Fruit fly (Drosophila melanogaster): ENCODE data around the gene SH3PX1.

Gene SH3PX1

dm6 chr3L:9716595-9716994 lies 3.0 kb upstream of the SH3PX1 start:
- TF ChIP-seq Gug (GFP tag; IDR thresholded peaks at IDR 0.05), result no peak
- peak; percentile 22 for TF ChIP-seq dsx (GFP tag; optimal IDR thresholded peaks at IDR 0.05; ENCODE audit: poor library complexity, severe bottlenecking)
- TF ChIP-seq svp (GFP tag), result peak; percentile 98
- no peak for TF ChIP-seq CG3919 (GFP tag; optimal IDR thresholded peaks at IDR 0.05)
- no peak for TF ChIP-seq lz (GFP tag; optimal IDR thresholded peaks at IDR 0.05)
- no peak for TF ChIP-seq Ets21C (GFP tag; optimal IDR thresholded peaks at IDR 0.05)
- TF ChIP-seq Lpt (GFP tag; optimal IDR thresholded peaks at IDR 0.05), result no peak
- TF ChIP-seq Smox (GFP tag; optimal IDR thresholded peaks at IDR 0.05), result no peak
- TF ChIP-seq CG4318 (GFP tag; optimal IDR thresholded peaks at IDR 0.05), result no peak
- TF ChIP-seq CG3032 (tag; optimal IDR thresholded peaks at IDR 0.05), result no peak
- TF ChIP-seq CG16779 (tag; optimal IDR thresholded peaks at IDR 0.05), result no peak
- TF ChIP-seq CG8319 (GFP tag; optimal IDR thresholded peaks at IDR 0.05), result no peak
- peak in 1 of 2 experiments; percentile 29 for TF ChIP-seq ss (GFP tag; optimal IDR thresholded peaks at IDR 0.05)
- TF ChIP-seq spab (GFP tag; optimal IDR thresholded peaks at IDR 0.05), result no peak
- no peak for TF ChIP-seq Ets96B (tag; optimal IDR thresholded peaks at IDR 0.05)
- TF ChIP-seq CG6854 (GFP tag; optimal IDR thresholded peaks at IDR 0.05), result no peak
- TF ChIP-seq Eip78C (GFP tag), result no peak
- no peak for TF ChIP-seq fkh (GFP tag; optimal IDR thresholded peaks at IDR 0.05)
- TF ChIP-seq pdm3 (GFP tag; optimal IDR thresholded peaks at IDR 0.05), result no peak
- no peak for TF ChIP-seq CG11294 (GFP tag; IDR thresholded peaks at IDR 0.05)

DNA sequence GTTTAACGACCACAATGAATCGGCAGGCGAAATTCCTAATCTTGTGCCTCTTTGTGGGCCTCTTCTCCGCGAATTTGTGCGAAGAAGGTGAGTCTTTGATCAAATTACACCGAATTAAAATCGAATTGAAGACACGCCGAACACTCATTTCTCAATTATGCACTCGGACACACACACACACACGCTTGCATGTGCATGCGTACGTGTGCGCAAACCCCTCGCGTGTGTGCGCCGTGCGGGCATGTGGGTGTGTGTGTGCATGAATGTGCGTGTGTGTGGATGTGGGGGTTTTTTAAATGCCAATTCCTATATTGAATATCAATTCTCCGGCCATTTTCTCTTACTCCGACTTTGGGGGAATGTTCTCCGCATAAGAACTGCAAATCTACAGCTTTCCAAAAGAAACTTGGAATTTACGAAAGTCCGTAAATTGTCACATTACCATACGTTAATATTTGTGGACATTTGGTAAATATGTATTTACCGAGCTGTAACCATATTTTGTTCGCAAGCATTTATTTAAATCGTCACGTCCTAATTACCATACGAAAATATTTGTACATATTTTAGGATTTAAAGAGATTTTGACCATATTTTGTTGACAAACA lies 1.0 kb upstream of the SH3PX1 start:
- TF ChIP-seq CG6854 (GFP tag; optimal IDR thresholded peaks at IDR 0.05) (peak; percentile 51), Eip78C (GFP tag) (peak; percentile 62), fkh (GFP tag; optimal IDR thresholded peaks at IDR 0.05) (peak; percentile 64), CG6792 (GFP tag; optimal IDR thresholded peaks at IDR 0.05) (no peak), vri (GFP tag; optimal IDR thresholded peaks at IDR 0.05) (peak; percentile 63), dac (GFP tag; optimal IDR thresholded peaks at IDR 0.05) (no peak), CG1621 (tag; optimal IDR thresholded peaks at IDR 0.05) (peak; percentile 42), ss (GFP tag; optimal IDR thresholded peaks at IDR 0.05) (peak; percentile 5 to 52), OdsH (GFP tag; optimal IDR thresholded peaks at IDR 0.05) (no peak), CG8119 (GFP tag; IDR thresholded peaks at IDR 0.05) (no peak)

dm6 chr3L:9713828-9714536 lies 355 bp upstream of the SH3PX1 start, which contains the start of gene vsg:
vsg (plus strand) TSS chr3L:9714324.
- TF ChIP-seq ss (GFP tag; optimal IDR thresholded peaks at IDR 0.05), result peak in 1 of 2 experiments; percentile 60
- TF ChIP-seq CG15336 (GFP tag; IDR thresholded peaks at IDR 0.05), result 0 out of 2 replicates have a peak, but pooled peaks have one; percentile 62
- TF ChIP-seq Ets96B (tag; optimal IDR thresholded peaks at IDR 0.05), result peak; percentile 76
- TF ChIP-seq CG7368 (GFP tag; optimal IDR thresholded peaks at IDR 0.05), result peak; percentile 29
- peak; percentile 14 for TF ChIP-seq Sox14 (GFP tag; optimal IDR thresholded peaks at IDR 0.05)
- peak; percentile 54 for TF ChIP-seq CG11902 (GFP tag; optimal IDR thresholded peaks at IDR 0.05)
- peak; percentile 82 for TF ChIP-seq CG8119 (GFP tag; IDR thresholded peaks at IDR 0.05)
- peak; percentile 56 for TF ChIP-seq CG8319 (GFP tag; optimal IDR thresholded peaks at IDR 0.05)
- TF ChIP-seq svp (GFP tag), result peak; percentile 71
- TF ChIP-seq lz (GFP tag; optimal IDR thresholded peaks at IDR 0.05), result peak; percentile 60
- peak; percentile 52 for TF ChIP-seq Lpt (GFP tag; optimal IDR thresholded peaks at IDR 0.05)
- TF ChIP-seq achi (GFP tag; optimal IDR thresholded peaks at IDR 0.05), result peak; percentile 64
- peak; percentile 61 for TF ChIP-seq Hr4 (GFP tag; optimal IDR thresholded peaks at IDR 0.05)
- TF ChIP-seq cyc (GFP tag; optimal IDR thresholded peaks at IDR 0.05), result peak; percentile 55
- TF ChIP-seq CG4318 (GFP tag; optimal IDR thresholded peaks at IDR 0.05), result no peak
- TF ChIP-seq CG3919 (GFP tag; optimal IDR thresholded peaks at IDR 0.05), result peak; percentile 58
- no peak for TF ChIP-seq Hr38 (GFP tag; optimal IDR thresholded peaks at IDR 0.05)
- peak; percentile 60 for TF ChIP-seq Met (GFP tag; optimal IDR thresholded peaks at IDR 0.05)
- TF ChIP-seq Ets21C (GFP tag; optimal IDR thresholded peaks at IDR 0.05), result peak; percentile 47
- no peak for TF ChIP-seq CG6854 (GFP tag; optimal IDR thresholded peaks at IDR 0.05)
- peak; percentile 42 for TF ChIP-seq spab (GFP tag; optimal IDR thresholded peaks at IDR 0.05)
- peak; percentile 55 for TF ChIP-seq CG10669 (GFP tag; optimal IDR thresholded peaks at IDR 0.05)
- peak; percentile 53 for TF ChIP-seq topi (GFP tag; optimal IDR thresholded peaks at IDR 0.05)
- TF ChIP-seq OdsH (GFP tag; optimal IDR thresholded peaks at IDR 0.05), result peak; percentile 77
- no peak for TF ChIP-seq dac (GFP tag; optimal IDR thresholded peaks at IDR 0.05)
- peak; percentile 82 for TF ChIP-seq CG8632 (GFP tag; optimal IDR thresholded peaks at IDR 0.05)
- peak; percentile 87 for TF ChIP-seq vri (GFP tag; optimal IDR thresholded peaks at IDR 0.05)
- peak; percentile 67 for TF ChIP-seq Gug (GFP tag; IDR thresholded peaks at IDR 0.05)
- TF ChIP-seq CG10631 (GFP tag; optimal IDR thresholded peaks at IDR 0.05), result peak; percentile 90
- peak; percentile 47 for TF ChIP-seq Eip93F (GFP tag; optimal IDR thresholded peaks at IDR 0.05)
- peak; percentile 69; the same call in 2 of the 3 replicates for TF ChIP-seq eg (GFP tag; IDR thresholded peaks at IDR 0.05)
- no peak for TF ChIP-seq Eip75B (GFP tag; optimal IDR thresholded peaks at IDR 0.05)
- TF ChIP-seq CG6276 (GFP tag; optimal IDR thresholded peaks at IDR 0.05), result no peak
- peak; percentile 21 for TF ChIP-seq net (GFP tag; optimal IDR thresholded peaks at IDR 0.05)
- TF ChIP-seq pdm3 (GFP tag; optimal IDR thresholded peaks at IDR 0.05), result no peak
